Fruit fly (Drosophila melanogaster): ENCODE results near the gene mge.

The mge gene

dm6 chr3L:3926191-3926765 lies 16.5 kb upstream of the mge start:
- TF ChIP-seq CG12768 (GFP tag; optimal IDR thresholded peaks at IDR 0.05) (no peak), ovo (GFP tag; optimal IDR thresholded peaks at IDR 0.05) (peak; percentile 34), CG14711 (tag; optimal IDR thresholded peaks at IDR 0.05) (no peak), cic (GFP tag; optimal IDR thresholded peaks at IDR 0.05) (peak; percentile 44), cnc (optimal IDR thresholded peaks at IDR 0.05) (peak in 1 of 2 experiments; percentile 65), Mnt (GFP tag; optimal IDR thresholded peaks at IDR 0.05) (peak; percentile 10), toe (GFP tag; optimal IDR thresholded peaks at IDR 0.05) (no peak), tj (GFP tag; optimal IDR thresholded peaks at IDR 0.05) (peak; percentile 54), pad (GFP tag; optimal IDR thresholded peaks at IDR 0.05) (peak; percentile 92), Hr96 (GFP tag; optimal IDR thresholded peaks at IDR 0.05) (no peak)

- TF ChIP-seq Crg-1 (GFP tag; optimal IDR thresholded peaks at IDR 0.05), result no peak
- TF ChIP-seq ovo (GFP tag; optimal IDR thresholded peaks at IDR 0.05), result peak; percentile 78
- no peak for TF ChIP-seq cnc (optimal IDR thresholded peaks at IDR 0.05)
- TF ChIP-seq kay (GFP tag; ENCODE audit: borderline replicate concordance), result peak; percentile 42
- TF ChIP-seq cic (GFP tag; optimal IDR thresholded peaks at IDR 0.05), result peak; percentile 93
- TF ChIP-seq tj (GFP tag; optimal IDR thresholded peaks at IDR 0.05), result no peak
- TF ChIP-seq Mnt (GFP tag; optimal IDR thresholded peaks at IDR 0.05), result peak; percentile 42
- TF ChIP-seq CG12768 (GFP tag; optimal IDR thresholded peaks at IDR 0.05), result peak; percentile 38
These were observed 15.8 kb upstream of the mge start for dm6 chr3L:3925487-3925886.

- TF ChIP-seq CG12768 (GFP tag; optimal IDR thresholded peaks at IDR 0.05), result peak; percentile 46
- TF ChIP-seq tj (GFP tag; optimal IDR thresholded peaks at IDR 0.05), result peak; percentile 3
- peak; percentile 34 for TF ChIP-seq kay (GFP tag; ENCODE audit: borderline replicate concordance)
- no peak for TF ChIP-seq Clk (GFP tag; optimal IDR thresholded peaks at IDR 0.05)
- TF ChIP-seq cic (GFP tag; optimal IDR thresholded peaks at IDR 0.05), result peak; percentile 59
These were observed 14.0 kb upstream of the mge start for dm6 chr3L:3923631-3924274.

- TF ChIP-seq tj (GFP tag; optimal IDR thresholded peaks at IDR 0.05) (peak; percentile 48), Clk (GFP tag; optimal IDR thresholded peaks at IDR 0.05) (no peak)
These were observed 2.4 kb upstream of the mge start for dm6 chr3L:3912134-3912533.

dm6 chr3L:3908838-3909810 lies 607 bp downstream of the mge start:
- TF ChIP-seq bab1 (GFP tag; optimal IDR thresholded peaks at IDR 0.05) (peak; percentile 16), Crg-1 (GFP tag; optimal IDR thresholded peaks at IDR 0.05) (no peak), CG7101 (tag; optimal IDR thresholded peaks at IDR 0.05) (no peak), tj (GFP tag; optimal IDR thresholded peaks at IDR 0.05) (peak; percentile 1), pad (GFP tag; optimal IDR thresholded peaks at IDR 0.05) (no peak), Clk (GFP tag; optimal IDR thresholded peaks at IDR 0.05) (no peak), toe (GFP tag; optimal IDR thresholded peaks at IDR 0.05) (no peak), CG1620 (GFP tag; optimal IDR thresholded peaks at IDR 0.05) (no peak), CG33017 (tag; optimal IDR thresholded peaks at IDR 0.05) (no peak), Mnt (GFP tag; optimal IDR thresholded peaks at IDR 0.05) (peak; percentile 62), Hr96 (GFP tag; optimal IDR thresholded peaks at IDR 0.05) (no peak), CG12768 (GFP tag; optimal IDR thresholded peaks at IDR 0.05) (peak; percentile 1), ovo (GFP tag; optimal IDR thresholded peaks at IDR 0.05) (no peak)

- TF ChIP-seq Mnt (GFP tag; optimal IDR thresholded peaks at IDR 0.05), result peak; percentile 41
- TF ChIP-seq pad (GFP tag; optimal IDR thresholded peaks at IDR 0.05), result no peak
- peak; percentile 27 for TF ChIP-seq cic (GFP tag; optimal IDR thresholded peaks at IDR 0.05)
- peak; percentile 14 for TF ChIP-seq tj (GFP tag; optimal IDR thresholded peaks at IDR 0.05)
- TF ChIP-seq CG12768 (GFP tag; optimal IDR thresholded peaks at IDR 0.05), result peak; percentile 29
- no peak for TF ChIP-seq CG1620 (GFP tag; optimal IDR thresholded peaks at IDR 0.05)
- TF ChIP-seq bab1 (GFP tag; optimal IDR thresholded peaks at IDR 0.05), result peak; percentile 23
- TF ChIP-seq CG33017 (tag; optimal IDR thresholded peaks at IDR 0.05), result no peak
- no peak for TF ChIP-seq kay (GFP tag; ENCODE audit: borderline replicate concordance)
These were observed 4.6 kb downstream of the mge start, which contains the start of gene ida for dm6 chr3L:3905111-3905510. ida (plus strand) TSS chr3L:3905344.

dm6 chr3L:3903301-3903700 lies 6.4 kb downstream of the mge start, which contains the start of gene Sc2:
Sc2 (plus strand) TSS chr3L:3903492.
- TF ChIP-seq bab1 (GFP tag; optimal IDR thresholded peaks at IDR 0.05) (peak; percentile 8), cic (GFP tag; optimal IDR thresholded peaks at IDR 0.05) (peak; percentile 12), CG5204 (GFP tag; optimal IDR thresholded peaks at IDR 0.05) (no peak), CG12768 (GFP tag; optimal IDR thresholded peaks at IDR 0.05) (no peak)
